Fruit fly (Drosophila melanogaster) whole organism, embryonic: ENCODE measurements around the gene CG13386.

Source experiments
- Atf3 ChIP-seq: fragments of 200-800 bp; sonication (Bioruptor generic); optimal IDR thresholded peaks from 3 replicates; lab custom pipeline; 2016; ENCODE audit warnings: missing biosample characterization, missing genetic modification characterization
- B-H1 ChIP-seq: fragments of 200-800 bp; sonication (Bioruptor generic); IDR thresholded peaks from 3 replicates; pipeline ENCODE4 v1.3.6; 2022; ENCODE audit warnings: missing biosample characterization, missing genetic modification characterization
- BEAF-32 ChIP-seq: fragments of 200-800 bp; sonication (Bioruptor generic); optimal IDR thresholded peaks from 3 replicates; lab custom pipeline; 2017; ENCODE audit warnings: missing biosample characterization, missing genetic modification characterization, mild to moderate bottlenecking, moderate library complexity, missing genetic modification reagents
- CG10274 ChIP-seq: fragments of 200-800 bp; sonication (Bioruptor generic); optimal IDR thresholded peaks from 3 replicates; lab custom pipeline; 2017; ENCODE audit warnings: missing biosample characterization, mild to moderate bottlenecking, missing genetic modification characterization
- CG12219 ChIP-seq: fragments of 200-800 bp; sonication (Bioruptor generic); optimal IDR thresholded peaks from 3 replicates; lab custom pipeline; 2018; ENCODE audit warnings: missing biosample characterization, mild to moderate bottlenecking, missing genetic modification characterization
- CG12659 ChIP-seq: fragments of 200-800 bp; sonication (Bioruptor generic); optimal IDR thresholded peaks from 3 replicates; lab custom pipeline; 2017; ENCODE audit warnings: mild to moderate bottlenecking, missing biosample characterization, missing genetic modification reagents, missing genetic modification characterization
- CG14667 ChIP-seq: fragments of 200-800 bp; sonication (Bioruptor generic); IDR thresholded peaks from 2 replicates; pipeline ENCODE4 v1.3.6; 2022; ENCODE audit warnings: missing biosample characterization, missing genetic modification characterization
- CG1647 ChIP-seq: fragments of 200-800 bp; sonication (Bioruptor generic); optimal IDR thresholded peaks from 3 replicates; lab custom pipeline; 2016; ENCODE audit warnings: missing biosample characterization, missing genetic modification characterization
- CG18262 ChIP-seq: fragments of 200-800 bp; optimal IDR thresholded peaks from 3 replicates; lab custom pipeline; 2019; ENCODE audit warnings: missing biosample characterization, mild to moderate bottlenecking, missing genetic modification characterization, moderate library complexity
- CG18764 ChIP-seq: fragments of 200-800 bp; sonication (Bioruptor generic); optimal IDR thresholded peaks from 3 replicates; lab custom pipeline; 2016; ENCODE audit warnings: missing biosample characterization, missing genetic modification characterization
- CG3281 ChIP-seq: fragments of 200-800 bp; sonication (Bioruptor generic); optimal IDR thresholded peaks from 3 replicates; lab custom pipeline; 2017; ENCODE audit warnings: missing biosample characterization, mild to moderate bottlenecking, missing genetic modification characterization
- CG5953 ChIP-seq: fragments of 200-800 bp; sonication (Bioruptor generic); IDR thresholded peaks from 2 replicates; pipeline ENCODE4 v1.3.6; 2022; ENCODE audit warnings: missing biosample characterization, missing genetic modification characterization
- CG6791 ChIP-seq: fragments of 200-800 bp; sonication (Bioruptor generic); IDR thresholded peaks from 3 replicates; pipeline ENCODE4 v1.3.6; 2022; ENCODE audit warnings: missing biosample characterization, missing genetic modification characterization; ENCODE audit not compliant: partially characterized antibody
- CG6854 ChIP-seq: fragments of 200-800 bp; sonication (Bioruptor generic); optimal IDR thresholded peaks from 3 replicates; lab custom pipeline; 2017; ENCODE audit warnings: missing biosample characterization, mild to moderate bottlenecking, missing genetic modification characterization
- CG7357 ChIP-seq: fragments of 200-800 bp; sonication (Bioruptor generic); IDR thresholded peaks from 3 replicates; pipeline ENCODE4 v1.3.6; 2022; ENCODE audit warnings: missing biosample characterization, missing genetic modification characterization
- CG7839 ChIP-seq: fragments of 200-800 bp; sonication (Bioruptor generic); optimal IDR thresholded peaks from 3 replicates; lab custom pipeline; 2018; ENCODE audit warnings: missing biosample characterization, mild to moderate bottlenecking, missing genetic modification characterization, moderate library complexity
- Dip3 ChIP-seq: fragments of 200-800 bp; sonication (Bioruptor generic); optimal IDR thresholded peaks from 3 replicates; lab custom pipeline; 2016; ENCODE audit warnings: missing biosample characterization, missing genetic modification characterization
- HLH3B ChIP-seq: fragments of 200-800 bp; sonication (Bioruptor generic); IDR thresholded peaks from 2 replicates; pipeline ENCODE4 v1.3.6; 2022; ENCODE audit warnings: missing biosample characterization, missing genetic modification characterization
- Jarid2 ChIP-seq: fragments of 200-800 bp; sonication (Bioruptor generic); optimal IDR thresholded peaks from 3 replicates; lab custom pipeline; 2017; ENCODE audit warnings: mild to moderate bottlenecking, missing biosample characterization, missing genetic modification reagents, missing genetic modification characterization
- MESR4 ChIP-seq: fragments of 200-800 bp; sonication (Bioruptor generic); optimal IDR thresholded peaks from 2 replicates; lab custom pipeline; 2018; ENCODE audit warnings: missing biosample characterization, mild to moderate bottlenecking, missing genetic modification characterization, moderate library complexity
- Nf-YC ChIP-seq: fragments of 200-800 bp; optimal IDR thresholded peaks from 3 replicates; lab custom pipeline; 2019; ENCODE audit warnings: missing biosample characterization, mild to moderate bottlenecking, missing genetic modification characterization, moderate library complexity
- Optix ChIP-seq: fragments of 200-800 bp; sonication (Bioruptor generic); IDR thresholded peaks from 3 replicates; pipeline ENCODE4 v1.3.6; 2022; ENCODE audit warnings: missing biosample characterization, missing genetic modification characterization
- PHDP ChIP-seq: fragments of 200-800 bp; sonication (Bioruptor generic); optimal IDR thresholded peaks from 3 replicates; lab custom pipeline; 2018; ENCODE audit warnings: missing biosample characterization, mild to moderate bottlenecking, missing genetic modification characterization, moderate library complexity
- Rfx ChIP-seq: fragments of 200-800 bp; sonication (Bioruptor generic); IDR thresholded peaks from 2 replicates; pipeline ENCODE4 v1.3.6; 2022; ENCODE audit warnings: missing biosample characterization, missing genetic modification characterization
- Sin3A ChIP-seq: fragments of >200 bp; optimal IDR thresholded peaks from 2 replicates; lab custom pipeline; 2018
- Sox100B ChIP-seq: fragments of 200-800 bp; sonication (Bioruptor generic); optimal IDR thresholded peaks from 3 replicates; lab custom pipeline; 2018; ENCODE audit warnings: missing biosample characterization, mild to moderate bottlenecking, missing genetic modification characterization
- Sry-δ ChIP-seq: fragments of 200-800 bp; sonication (Bioruptor generic); optimal IDR thresholded peaks from 2 replicates; lab custom pipeline; 2016; ENCODE audit warnings: missing biosample characterization, missing genetic modification characterization
- ara ChIP-seq: fragments of 200-800 bp; sonication (Bioruptor generic); IDR thresholded peaks from 2 replicates; pipeline ENCODE4 v1.3.6; 2022; ENCODE audit warnings: missing biosample characterization, missing genetic modification characterization
- az2 ChIP-seq: fragments of 200-800 bp; sonication (Bioruptor generic); optimal IDR thresholded peaks from 3 replicates; lab custom pipeline; 2016; ENCODE audit warnings: missing biosample characterization, missing genetic modification characterization
- caup ChIP-seq: fragments of 200-800 bp; sonication (Bioruptor generic); optimal IDR thresholded peaks from 3 replicates; lab custom pipeline; 2017; ENCODE audit warnings: missing biosample characterization, mild to moderate bottlenecking, missing genetic modification characterization, moderate library complexity; ENCODE audit not compliant: severe bottlenecking
- chm ChIP-seq: fragments of 200-800 bp; sonication (Bioruptor generic); IDR thresholded peaks from 2 replicates; pipeline ENCODE4 v1.3.6; 2022; ENCODE audit warnings: missing biosample characterization, missing genetic modification characterization
- ems ChIP-seq: fragments of 200-800 bp; sonication (Bioruptor generic); optimal IDR thresholded peaks from 3 replicates; lab custom pipeline; 2016; ENCODE audit warnings: missing biosample characterization, missing genetic modification characterization
- grau ChIP-seq: fragments of 200-800 bp; optimal IDR thresholded peaks from 3 replicates; lab custom pipeline; 2019; ENCODE audit warnings: missing biosample characterization, mild to moderate bottlenecking, missing genetic modification characterization, moderate library complexity
- kni ChIP-seq: fragments of 200-800 bp; sonication (Bioruptor generic); optimal IDR thresholded peaks from 3 replicates; lab custom pipeline; 2017; ENCODE audit warnings: mild to moderate bottlenecking, missing biosample characterization, missing genetic modification reagents, missing genetic modification characterization
- nau ChIP-seq: fragments of 200-800 bp; sonication (Bioruptor generic); optimal IDR thresholded peaks from 3 replicates; lab custom pipeline; 2017; ENCODE audit warnings: missing biosample characterization, mild to moderate bottlenecking, missing genetic modification characterization, missing genetic modification reagents
- nom ChIP-seq: fragments of 200-800 bp; sonication (Bioruptor generic); optimal IDR thresholded peaks from 2 replicates; lab custom pipeline; 2017; ENCODE audit warnings: missing biosample characterization, missing genetic modification characterization, mild to moderate bottlenecking, moderate library complexity, missing genetic modification reagents
- oc ChIP-seq: fragments of 200-800 bp; sonication (Bioruptor generic); optimal IDR thresholded peaks from 2 replicates; lab custom pipeline; 2018; ENCODE audit warnings: missing biosample characterization, mild to moderate bottlenecking, missing genetic modification characterization, moderate library complexity
- pzg ChIP-seq: fragments of 200-800 bp; sonication (Bioruptor generic); optimal IDR thresholded peaks from 3 replicates; lab custom pipeline; 2018; ENCODE audit warnings: missing biosample characterization, mild to moderate bottlenecking, missing genetic modification characterization, moderate library complexity
- sd ChIP-seq: fragments of 200-800 bp; sonication (Bioruptor generic); optimal IDR thresholded peaks from 3 replicates; lab custom pipeline; 2018; ENCODE audit warnings: missing biosample characterization, mild to moderate bottlenecking, missing genetic modification characterization, moderate library complexity
- slou ChIP-seq: fragments of 200-800 bp; sonication (Bioruptor generic); optimal IDR thresholded peaks from 3 replicates; lab custom pipeline; 2016; ENCODE audit warnings: missing biosample characterization, missing genetic modification characterization
- stwl ChIP-seq: fragments of 200-800 bp; sonication (Bioruptor generic); optimal IDR thresholded peaks from 3 replicates; lab custom pipeline; 2018; ENCODE audit warnings: missing biosample characterization, mild to moderate bottlenecking, missing genetic modification characterization, moderate library complexity
- tll ChIP-seq, 2 experiments: fragments of 200-800 bp in 1 of 2; fragments of >200 bp in 1 of 2; sonication (Bioruptor generic) in 1 of 2; optimal IDR thresholded peaks; 2 replicates each; lab custom pipeline; 2017 to 2019; ENCODE audit warnings: missing biosample characterization in 2 of 2, missing genetic modification characterization in 2 of 2, mild to moderate bottlenecking in 1 of 2, moderate library complexity in 1 of 2
- yki ChIP-seq: fragments of >200 bp; optimal IDR thresholded peaks from 3 replicates; lab custom pipeline; 2018

Gene CG13386

DNA sequence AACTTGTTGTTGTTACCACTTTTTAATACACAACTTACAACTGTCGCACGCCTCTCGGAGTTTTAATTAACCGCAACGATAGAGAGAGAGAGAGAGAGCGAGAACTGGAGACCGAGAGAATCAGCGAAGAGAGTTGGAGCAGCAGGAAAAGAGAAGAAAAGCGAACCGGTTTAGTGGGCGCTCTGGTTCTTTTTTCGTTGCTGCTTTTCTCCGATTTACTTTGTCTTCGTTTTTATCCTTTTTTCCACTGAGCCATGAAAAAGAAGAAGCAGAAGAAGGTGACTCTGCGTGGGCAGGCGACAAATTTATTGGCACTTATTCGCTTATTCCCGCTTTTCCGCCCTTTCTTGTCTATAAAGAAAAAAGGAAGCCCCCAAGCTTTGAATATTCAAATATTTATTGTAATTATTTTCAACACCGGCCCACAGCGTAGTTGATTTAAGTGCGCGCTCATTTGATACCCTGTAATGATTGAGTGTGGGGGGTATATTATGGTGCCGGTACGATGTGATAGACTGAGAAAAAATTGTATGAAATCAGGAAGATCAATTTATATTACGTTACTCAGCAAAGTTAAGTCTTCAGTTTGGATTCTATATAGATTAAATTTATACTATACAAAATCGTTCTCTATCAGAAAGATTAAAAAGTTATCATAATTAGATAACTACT, 21.6 kb downstream of the CG13386 start (continued):
- TF ChIP-seq HLH3B (GFP tag; lab: Robert Waterston, UW) (no peak), BEAF-32 (GFP tag; lab: Kevin White, UChicago) (no peak), Jarid2 (GFP tag; lab: Kevin White, UChicago) (no peak), CG6854 (GFP tag; lab: Kevin White, UChicago) (no peak), az2 (peak; percentile 5), CG12219 (GFP tag; lab: Kevin White, UChicago) (no peak), kni (GFP tag; lab: Kevin White, UChicago) (peak; percentile 10), Dip3 (GFP tag; lab: Kevin White, UChicago) (no peak), Atf3 (GFP tag; lab: Kevin White, UChicago) (no peak), CG1647 (GFP tag; lab: Kevin White, UChicago) (no peak), CG14667 (no peak), nom (GFP tag; lab: Kevin White, UChicago) (peak; percentile 92), CG7357 (no peak), caup (no peak), Nf-YC (no peak), stwl (no peak), PHDP (peak; percentile 11), Rfx (GFP tag; lab: Robert Waterston, UW) (peak; percentile 27; the same call in 1 of the 2 replicates), CG6791 (GFP tag; lab: Robert Waterston, UW) (no peak), CG12659 (GFP tag; lab: Kevin White, UChicago) (peak; percentile 3), CG3281 (GFP tag; lab: Kevin White, UChicago) (no peak), yki (lab: Kevin White, UChicago) (peak; percentile 14), CG18262 (no peak), tll (GFP tag; optimal IDR thresholded peaks at IDR 0.05; lab: Kevin White, UChicago) (no peak), CG18764 (GFP tag; lab: Kevin White, UChicago) (no peak), ems (GFP tag; lab: Kevin White, UChicago) (no peak), oc (tag; lab: Kevin White, UChicago) (no peak), nau (no peak), Sry-δ (GFP tag; lab: Kevin White, UChicago) (no peak), grau (peak; percentile 8), ara (no peak), CG7839 (tag; lab: Kevin White, UChicago) (peak; percentile 7), CG5953 (GFP tag; lab: Robert Waterston, UW) (no peak), chm (GFP tag; lab: Robert Waterston, UW) (peak; percentile 31; the same call in 1 of the 2 replicates), B-H1 (GFP tag; lab: Robert Waterston, UW) (no peak), MESR4 (GFP tag; lab: Kevin White, UChicago) (no peak), pzg (no peak), Sox100B (no peak), slou (GFP tag; lab: Kevin White, UChicago) (no peak), CG10274 (GFP tag; lab: Kevin White, UChicago) (no peak), Optix (no peak), sd (tag; lab: Kevin White, UChicago) (no peak), Sin3A (no peak)
